Worm (Caenorhabditis elegans) whole organism, L1 larva: Measurements from ENCODE around the gene clec-208.

Experiments
- C04F5.9 ChIP-seq: sonication (generic microtip); optimal IDR thresholded peaks from 2 replicates; lab custom pipeline; 2016; ENCODE audit warnings: missing genetic modification characterization, missing compliant biosample characterization
- fos-1 ChIP-seq: fragments of 150-350 bp; optimal IDR thresholded peaks from 2 replicates; lab custom pipeline; 2014; ENCODE audit warnings: missing biosample characterization, missing genetic modification characterization
- lin-15B ChIP-seq: fragments of 150-350 bp; sonication (generic microtip); optimal IDR thresholded peaks from 3 replicates; lab custom pipeline; 2014; ENCODE audit warnings: missing biosample characterization, missing genetic modification characterization
- lir-3 ChIP-seq: sonication (generic microtip); optimal IDR thresholded peaks from 2 replicates; lab custom pipeline; 2016; ENCODE audit warnings: mild to moderate bottlenecking, missing genetic modification characterization, moderate library complexity, missing compliant biosample characterization; ENCODE audit not compliant: poor library complexity
- nhr-11 ChIP-seq: fragments of 150-350 bp; optimal IDR thresholded peaks from 2 replicates; lab custom pipeline; 2014; ENCODE audit warnings: missing biosample characterization, missing genetic modification characterization
- nhr-28 ChIP-seq: fragments of 150-350 bp; optimal IDR thresholded peaks from 2 replicates; lab custom pipeline; 2014; ENCODE audit warnings: missing biosample characterization, missing genetic modification characterization
- snpc-4 ChIP-seq: fragments of 150-350 bp; optimal IDR thresholded peaks from 2 replicates; lab custom pipeline; 2014; ENCODE audit warnings: missing biosample characterization, missing genetic modification characterization
- sptf-1 ChIP-seq: fragments of 150-350 bp; optimal IDR thresholded peaks from 2 replicates; lab custom pipeline; 2014; ENCODE audit warnings: missing biosample characterization, missing genetic modification characterization
- tlp-1 ChIP-seq: fragments of 150-350 bp; optimal IDR thresholded peaks from 2 replicates; lab custom pipeline; 2014; ENCODE audit warnings: missing biosample characterization, missing genetic modification characterization

- no peak for TF ChIP-seq C04F5.9 (tag; lab: Kevin White, UChicago)
- no peak for TF ChIP-seq nhr-28 (tag; lab: Kevin White, UChicago)
- TF ChIP-seq lir-3 (tag; lab: Kevin White, UChicago), result no peak
- TF ChIP-seq fos-1, result no peak
- TF ChIP-seq sptf-1, result no peak
- no peak for TF ChIP-seq tlp-1
- no peak for TF ChIP-seq lin-15B (tag; lab: Kevin White, UChicago)
- no peak for TF ChIP-seq snpc-4 (tag; lab: Kevin White, UChicago)
- TF ChIP-seq nhr-11 (tag; lab: Kevin White, UChicago), result no peak
Observed at ce11 chrV:2050136-2050535, 47.6 kb upstream of the clec-208 start, which contains the start of gene comt-4.
